Worm (Caenorhabditis elegans) whole organism, L1 larva: ENCODE results near the gene cey-4.
A peak's percentile ranks its signal among the peaks of the same experiment; 100 is the strongest.

Experiments
- C16A3.4 ChIP-seq: fragments of 150-350 bp; optimal IDR thresholded peaks from 2 replicates; lab custom pipeline; 2014; ENCODE audit warnings: missing biosample characterization, missing genetic modification characterization
- C34B4.2 ChIP-seq: sonication (generic microtip); optimal IDR thresholded peaks from 2 replicates; lab custom pipeline; 2017; ENCODE audit warnings: mild to moderate bottlenecking, missing genetic modification characterization, missing compliant biosample characterization
- F16B12.6 ChIP-seq: fragments of 150-350 bp; optimal IDR thresholded peaks from 2 replicates; lab custom pipeline; 2014; ENCODE audit warnings: missing biosample characterization, missing genetic modification characterization
- aly-2 ChIP-seq: fragments of 150-350 bp; optimal IDR thresholded peaks from 2 replicates; lab custom pipeline; 2014; ENCODE audit warnings: missing biosample characterization, missing genetic modification characterization
- blmp-1 ChIP-seq: fragments of 150-350 bp; optimal IDR thresholded peaks from 2 replicates; lab custom pipeline; 2014; ENCODE audit warnings: missing biosample characterization, missing genetic modification characterization
- ceh-63 ChIP-seq: fragments of 200-800 bp; sonication (Bioruptor generic); optimal IDR thresholded peaks from 2 replicates; lab custom pipeline; 2018; ENCODE audit warnings: mild to moderate bottlenecking, missing genetic modification characterization, missing compliant biosample characterization
- ceh-82 ChIP-seq, 3 experiments: fragments of 150-350 bp in 1 of 3; sonication (generic microtip) in 2 of 3; optimal IDR thresholded peaks; 2 replicates each; lab custom pipeline; 2014 to 2017; ENCODE audit warnings: missing biosample characterization in 3 of 3, missing genetic modification characterization in 3 of 3
- ces-1 ChIP-seq: fragments of 150-350 bp; optimal IDR thresholded peaks from 2 replicates; lab custom pipeline; 2014; ENCODE audit warnings: missing biosample characterization, missing genetic modification reagents, missing genetic modification characterization
- efl-3 ChIP-seq: fragments of 200-800 bp; sonication (Bioruptor generic); optimal IDR thresholded peaks from 2 replicates; lab custom pipeline; 2018; ENCODE audit warnings: mild to moderate bottlenecking, missing genetic modification characterization, missing compliant biosample characterization
- egl-13 ChIP-seq: sonication (generic microtip); optimal IDR thresholded peaks from 2 replicates; lab custom pipeline; 2016; ENCODE audit warnings: missing genotype, missing genetic modification reagents, missing genetic modification characterization, missing compliant biosample characterization
- egl-27 ChIP-seq, 2 experiments: fragments of 150-350 bp in 1 of 2; sonication (generic microtip); optimal IDR thresholded peaks; 3 replicates each; lab custom pipeline; 2017 to 2018; ENCODE audit warnings: missing biosample characterization in 2 of 2, missing genetic modification characterization in 2 of 2, missing genetic modification reagents in 2 of 2
- elt-2 ChIP-seq: sonication (generic microtip); optimal IDR thresholded peaks from 2 replicates; lab custom pipeline; 2016; ENCODE audit warnings: missing genetic modification characterization, mild to moderate bottlenecking, inconsistent platforms, missing compliant biosample characterization, missing genetic modification reagents
- fkh-10 ChIP-seq: sonication (generic microtip); optimal IDR thresholded peaks from 2 replicates; lab custom pipeline; 2017; ENCODE audit warnings: missing biosample characterization, missing genetic modification reagents, missing genetic modification characterization
- fkh-8 ChIP-seq: sonication (generic microtip); optimal IDR thresholded peaks from 2 replicates; lab custom pipeline; 2016; ENCODE audit warnings: mild to moderate bottlenecking, missing genetic modification characterization, missing compliant biosample characterization
- fos-1 ChIP-seq: fragments of 150-350 bp; optimal IDR thresholded peaks from 2 replicates; lab custom pipeline; 2014; ENCODE audit warnings: missing biosample characterization, missing genetic modification characterization
- grh-1 ChIP-seq: fragments of 200-800 bp; sonication (Bioruptor generic); IDR thresholded peaks from 2 replicates; pipeline ENCODE4 v1.3.6; 2022; ENCODE audit warnings: missing genetic modification reagents, missing genetic modification characterization, missing compliant biosample characterization
- hlh-17 ChIP-seq: fragments of 200-800 bp; sonication (Bioruptor generic); optimal IDR thresholded peaks from 2 replicates; lab custom pipeline; 2018; ENCODE audit warnings: missing genetic modification characterization, mild to moderate bottlenecking, missing compliant biosample characterization, moderate library complexity, borderline replicate concordance
- hpl-2 ChIP-seq: fragments of 150-350 bp; optimal IDR thresholded peaks from 2 replicates; lab custom pipeline; 2014; ENCODE audit warnings: missing biosample characterization, missing genetic modification reagents, missing genetic modification characterization
- irx-1 ChIP-seq: sonication (generic microtip); optimal IDR thresholded peaks from 2 replicates; lab custom pipeline; 2016; ENCODE audit warnings: missing genetic modification characterization, missing compliant biosample characterization
- isw-1 ChIP-seq: fragments of 200-800 bp; sonication (Bioruptor generic); IDR thresholded peaks from 2 replicates; pipeline ENCODE4 v1.3.6; 2022; ENCODE audit warnings: missing genetic modification characterization, missing compliant biosample characterization
- jun-1 ChIP-seq: fragments of 150-350 bp; optimal IDR thresholded peaks from 2 replicates; lab custom pipeline; 2014; ENCODE audit warnings: missing biosample characterization, missing genetic modification reagents, missing genetic modification characterization
- lin-13 ChIP-seq: fragments of 150-350 bp; optimal IDR thresholded peaks from 2 replicates; lab custom pipeline; 2014; ENCODE audit warnings: missing biosample characterization, missing genetic modification reagents, missing genetic modification characterization
- lin-39 ChIP-seq: fragments of 150-350 bp; optimal IDR thresholded peaks from 2 replicates; lab custom pipeline; 2014; ENCODE audit warnings: missing biosample characterization, missing genetic modification reagents, missing genetic modification characterization
- lsy-2 ChIP-seq, 2 experiments: fragments of 150-350 bp; optimal IDR thresholded peaks; 2 replicates each; lab custom pipeline; 2014; ENCODE audit warnings: missing biosample characterization in 2 of 2, missing genetic modification characterization in 2 of 2
- mab-9 ChIP-seq: fragments of 200-800 bp; sonication (Bioruptor generic); IDR thresholded peaks from 2 replicates; pipeline ENCODE4 v1.3.6; 2022; ENCODE audit warnings: missing genetic modification reagents, missing genetic modification characterization, missing compliant biosample characterization
- mdl-1 ChIP-seq, 2 experiments: fragments of 150-350 bp; optimal IDR thresholded peaks; 2 replicates each; lab custom pipeline; 2014 to 2017; ENCODE audit warnings: missing biosample characterization in 2 of 2, missing genetic modification characterization in 2 of 2, inconsistent platforms in 1 of 2
- mep-1 ChIP-seq: fragments of 150-350 bp; optimal IDR thresholded peaks from 2 replicates; lab custom pipeline; 2014; ENCODE audit warnings: missing biosample characterization, missing genetic modification characterization
- nhr-12 ChIP-seq: sonication (generic microtip); optimal IDR thresholded peaks from 2 replicates; lab custom pipeline; 2017; ENCODE audit warnings: missing biosample characterization, missing genetic modification characterization
- nhr-19 ChIP-seq: fragments of 200-800 bp; sonication (Bioruptor generic); conservative IDR thresholded peaks from 2 replicates; pipeline ENCODE4 v1.3.6; 2022; ENCODE audit warnings: missing genetic modification characterization, missing compliant biosample characterization
- nhr-76 ChIP-seq: sonication (generic microtip); optimal IDR thresholded peaks from 2 replicates; lab custom pipeline; 2017; ENCODE audit warnings: missing biosample characterization, missing genetic modification characterization
- nhr-85 ChIP-seq: sonication (generic microtip); peaks from one replicate; lab custom pipeline; 2016; ENCODE audit warnings: missing genetic modification characterization, inconsistent platforms, missing compliant biosample characterization
- nhr-90 ChIP-seq: sonication (generic microtip); optimal IDR thresholded peaks from 2 replicates; lab custom pipeline; 2016; ENCODE audit warnings: mild to moderate bottlenecking, missing genetic modification characterization, missing compliant biosample characterization; ENCODE audit not compliant: poor library complexity
- pqm-1 ChIP-seq: sonication (generic microtip); optimal IDR thresholded peaks from 3 replicates; lab custom pipeline; 2017; ENCODE audit warnings: missing biosample characterization, missing genetic modification characterization
- skn-1 ChIP-seq: fragments of 150-350 bp; optimal IDR thresholded peaks from 2 replicates; lab custom pipeline; 2014; ENCODE audit warnings: missing biosample characterization, missing genetic modification characterization
- snpc-4 ChIP-seq: fragments of 150-350 bp; optimal IDR thresholded peaks from 2 replicates; lab custom pipeline; 2014; ENCODE audit warnings: missing biosample characterization, missing genetic modification characterization
- sox-4 ChIP-seq: sonication (generic microtip); optimal IDR thresholded peaks from 2 replicates; lab custom pipeline; 2016; ENCODE audit warnings: missing genetic modification characterization, missing compliant biosample characterization
- sptf-1 ChIP-seq: fragments of 150-350 bp; optimal IDR thresholded peaks from 2 replicates; lab custom pipeline; 2014; ENCODE audit warnings: missing biosample characterization, missing genetic modification characterization
- swsn-7 ChIP-seq: sonication (generic microtip); optimal IDR thresholded peaks from 2 replicates; lab custom pipeline; 2016; ENCODE audit warnings: missing genetic modification characterization, missing compliant biosample characterization
- tbx-2 ChIP-seq: sonication (generic microtip); optimal IDR thresholded peaks from 2 replicates; lab custom pipeline; 2016; ENCODE audit warnings: missing genetic modification characterization, missing compliant biosample characterization
- tlp-1 ChIP-seq: fragments of 150-350 bp; optimal IDR thresholded peaks from 2 replicates; lab custom pipeline; 2014; ENCODE audit warnings: missing biosample characterization, missing genetic modification characterization
- unc-130 ChIP-seq: fragments of 150-350 bp; optimal IDR thresholded peaks from 2 replicates; lab custom pipeline; 2017; ENCODE audit warnings: missing biosample characterization, missing genetic modification characterization, inconsistent platforms
- unc-30 ChIP-seq: sonication (generic microtip); optimal IDR thresholded peaks from 2 replicates; lab custom pipeline; 2017; ENCODE audit warnings: missing biosample characterization, missing genetic modification characterization
- unc-86 ChIP-seq: sonication (generic microtip); optimal IDR thresholded peaks from 2 replicates; lab custom pipeline; 2016; ENCODE audit warnings: missing genetic modification characterization, missing compliant biosample characterization
- unc-98 ChIP-seq: fragments of 200-800 bp; sonication (Bioruptor generic); IDR thresholded peaks from 2 replicates; pipeline ENCODE4 v1.3.6; 2022; ENCODE audit warnings: missing genetic modification characterization, missing compliant biosample characterization
- vab-15 ChIP-seq: sonication (generic microtip); optimal IDR thresholded peaks from 2 replicates; lab custom pipeline; 2017; ENCODE audit warnings: missing genotype, mild to moderate bottlenecking, missing genetic modification characterization, missing compliant biosample characterization
- xbp-1 ChIP-seq: sonication (generic microtip); optimal IDR thresholded peaks from 2 replicates; lab custom pipeline; 2016; ENCODE audit warnings: missing genetic modification characterization, missing compliant biosample characterization
- zag-1 ChIP-seq: fragments of 150-350 bp; optimal IDR thresholded peaks from 2 replicates; lab custom pipeline; 2014; ENCODE audit warnings: missing biosample characterization, missing genetic modification characterization
- ztf-11 ChIP-seq, 2 experiments: sonication (generic microtip); optimal IDR thresholded peaks; 2 replicates each; lab custom pipeline; 2016 to 2017; ENCODE audit warnings: missing genetic modification characterization in 2 of 2, missing biosample characterization in 1 of 2, missing compliant biosample characterization in 1 of 2
- ztf-4 ChIP-seq: fragments of 150-350 bp; optimal IDR thresholded peaks from 2 replicates; lab custom pipeline; 2014; ENCODE audit warnings: missing biosample characterization, missing genetic modification characterization

cey-4 gene

DNA sequence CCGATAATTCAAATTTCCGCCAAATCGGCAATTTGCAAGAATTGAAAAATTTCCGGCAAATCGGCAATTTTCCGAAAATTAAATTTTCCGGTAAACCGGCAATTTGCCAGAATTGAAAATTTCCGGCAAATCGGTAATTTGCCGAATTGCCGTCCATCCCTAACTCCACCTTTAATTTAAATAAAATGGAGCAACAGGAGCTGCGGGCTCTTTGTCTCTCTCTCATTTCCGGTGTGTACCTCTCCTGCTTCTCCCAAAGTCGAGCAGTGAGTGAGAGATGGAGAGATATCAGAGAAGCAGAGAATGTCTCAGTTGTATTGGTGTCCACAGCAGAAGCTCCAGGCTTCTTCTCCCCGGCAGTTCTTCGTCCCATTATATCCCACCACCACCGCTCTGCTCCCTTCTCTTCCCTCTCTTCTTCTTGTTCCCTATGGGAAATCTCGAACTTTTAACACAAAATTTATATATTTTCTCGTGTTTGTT lies 13.1 kb downstream of the cey-4 start, which contains the start of gene Y39A1C.1 (continued):
- TF ChIP-seq fkh-8 (tag; lab: Kevin White, UChicago) (peak; percentile 50), tbx-2 (peak; percentile 26), isw-1 (no peak), unc-98 (no peak), unc-86 (no peak), blmp-1 (tag; lab: Kevin White, UChicago) (no peak), skn-1 (peak; percentile 5), nhr-19 (GFP tag; lab: Robert Waterston, UW) (peak; percentile 3; the same call in 1 of the 2 replicates), hpl-2 (GFP tag; lab: Kevin White, UChicago) (no peak), mab-9 (GFP tag; lab: Robert Waterston, UW) (0 out of 2 replicates have a peak, but pooled peaks have one; percentile 11), egl-13 (tag; lab: Kevin White, UChicago) (no peak), egl-27 (tag; optimal IDR thresholded peaks at IDR 0.05; lab: Kevin White, UChicago) (no peak), fos-1 (tag; lab: Kevin White, UChicago) (no peak), hlh-17 (no peak), ceh-82 (tag; optimal IDR thresholded peaks at IDR 0.05; lab: Kevin White, UChicago) (peak in 2 of 3 experiments; percentile 9 to 29), pqm-1 (tag; lab: Kevin White, UChicago) (no peak)

DNA sequence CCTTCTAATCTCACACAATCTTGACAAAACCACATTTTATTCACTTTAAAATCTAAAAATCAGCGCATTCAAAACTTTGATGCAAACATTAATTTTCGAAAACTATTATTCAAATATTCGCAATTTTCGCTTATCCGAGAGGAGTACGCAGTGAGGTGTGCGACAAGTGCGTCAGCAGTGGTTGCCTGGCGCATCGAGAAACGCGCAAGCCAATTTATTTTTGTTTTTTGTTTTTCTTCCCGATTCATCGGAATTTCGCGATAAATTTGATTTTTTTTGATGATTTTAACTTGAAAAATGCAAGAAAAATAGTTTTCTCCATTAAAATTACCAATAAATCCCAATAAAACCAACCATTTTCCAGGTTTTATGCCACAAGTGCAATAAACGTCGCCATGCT lies 19.6 kb downstream of the cey-4 start, which contains the start of the genes fbxb-85 and hex-3:
Gene fbxb-85 (minus strand): TSS at position 106 of the 400 bp plus-strand sequence.
Gene hex-3 (plus strand): TSS at position 365 of the 400 bp plus-strand sequence.
- TF ChIP-seq skn-1 (peak; percentile 84), lin-39 (tag; lab: Kevin White, UChicago) (peak; percentile 94), swsn-7 (tag; lab: Kevin White, UChicago) (peak; percentile 97), sox-4 (tag; lab: Kevin White, UChicago) (peak; percentile 93), fos-1 (tag; lab: Kevin White, UChicago) (peak; percentile 94), elt-2 (tag; lab: Kevin White, UChicago) (peak; percentile 84), lin-13 (GFP tag; lab: Kevin White, UChicago) (peak; percentile 93), nhr-12 (no peak), vab-15 (tag; lab: Kevin White, UChicago) (peak; percentile 29), unc-30 (tag; lab: Kevin White, UChicago) (peak; percentile 79), mdl-1 (tag; optimal IDR thresholded peaks at IDR 0.05; lab: Kevin White, UChicago) (peak in 1 of 2 experiments; percentile 86), C16A3.4 (tag; lab: Kevin White, UChicago) (peak; percentile 94), sptf-1 (no peak), F16B12.6 (tag; lab: Kevin White, UChicago) (peak; percentile 75), grh-1 (peak; percentile 94), snpc-4 (tag; lab: Kevin White, UChicago) (peak; percentile 85), fkh-8 (tag; lab: Kevin White, UChicago) (peak; percentile 94), unc-86 (peak; percentile 96), zag-1 (tag; lab: Kevin White, UChicago) (peak; percentile 92), lsy-2 (tag; optimal IDR thresholded peaks at IDR 0.05; lab: Kevin White, UChicago) (peak; percentile 95), tbx-2 (peak; percentile 98), aly-2 (tag; lab: Kevin White, UChicago) (peak; percentile 94), ztf-4 (peak; percentile 84), tlp-1 (tag; lab: Kevin White, UChicago) (no peak), nhr-90 (peak; percentile 97), unc-130 (tag; lab: Kevin White, UChicago) (peak; percentile 97), jun-1 (tag; lab: Kevin White, UChicago) (peak; percentile 94), xbp-1 (tag; lab: Kevin White, UChicago) (peak; percentile 97), ceh-63 (no peak), C34B4.2 (tag; lab: Kevin White, UChicago) (peak; percentile 66), fkh-10 (GFP tag; lab: Kevin White, UChicago) (peak; percentile 93), pqm-1 (tag; lab: Kevin White, UChicago) (no peak), unc-98 (0 out of 2 replicates have a peak, but pooled peaks have one; percentile 32), isw-1 (peak; percentile 94), ztf-11 (tag; optimal IDR thresholded peaks at IDR 0.05; lab: Kevin White, UChicago) (peak in 1 of 2 experiments; percentile 90), nhr-85 (tag; lab: Kevin White, UChicago) (peak; percentile 97), ces-1 (GFP tag; lab: Kevin White, UChicago) (no peak), egl-13 (tag; lab: Kevin White, UChicago) (peak; percentile 92), nhr-19 (GFP tag; lab: Robert Waterston, UW) (peak; percentile 94), blmp-1 (tag; lab: Kevin White, UChicago) (peak; percentile 81), irx-1 (peak; percentile 95), hlh-17 (no peak), efl-3 (peak; percentile 80), nhr-76 (tag; lab: Kevin White, UChicago) (peak; percentile 43), mep-1 (peak; percentile 98)
